Fruit fly (Drosophila melanogaster) whole organism, embryonic: ENCODE measurements around the gene Ldaf1.

Experiments used
- BEAF-32 ChIP-seq: fragments of 200-800 bp; sonication (Bioruptor generic); optimal IDR thresholded peaks from 3 replicates; lab custom pipeline; 2017; ENCODE audit warnings: missing biosample characterization, missing genetic modification characterization, mild to moderate bottlenecking, moderate library complexity, missing genetic modification reagents
- BtbVII ChIP-seq: fragments of 200-800 bp; sonication (Bioruptor generic); optimal IDR thresholded peaks from 3 replicates; lab custom pipeline; 2017; ENCODE audit warnings: missing biosample characterization, mild to moderate bottlenecking, missing genetic modification characterization
- CG10209 ChIP-seq: fragments of 200-800 bp; sonication (Bioruptor generic); optimal IDR thresholded peaks from 3 replicates; lab custom pipeline; 2017; ENCODE audit warnings: missing biosample characterization, mild to moderate bottlenecking, missing genetic modification characterization, missing genetic modification reagents
- CG10431 ChIP-seq: fragments of 200-800 bp; sonication (Bioruptor generic); optimal IDR thresholded peaks from 3 replicates; lab custom pipeline; 2018; ENCODE audit warnings: missing biosample characterization, mild to moderate bottlenecking, missing genetic modification characterization
- CG10543 ChIP-seq: fragments of 200-800 bp; sonication (Bioruptor generic); optimal IDR thresholded peaks from 3 replicates; lab custom pipeline; 2017; ENCODE audit warnings: missing biosample characterization, mild to moderate bottlenecking, missing genetic modification characterization, moderate library complexity
- CG12104 ChIP-seq: fragments of 200-800 bp; sonication (Bioruptor generic); optimal IDR thresholded peaks from 3 replicates; lab custom pipeline; 2016; ENCODE audit warnings: missing biosample characterization, missing genetic modification characterization
- CG13296 ChIP-seq: fragments of 200-800 bp; sonication (Bioruptor generic); optimal IDR thresholded peaks from 3 replicates; lab custom pipeline; 2018; ENCODE audit warnings: missing biosample characterization, mild to moderate bottlenecking, missing genetic modification characterization
- CG13894 ChIP-seq: fragments of 200-800 bp; sonication (Bioruptor generic); optimal IDR thresholded peaks from 3 replicates; lab custom pipeline; 2018; ENCODE audit warnings: missing biosample characterization, mild to moderate bottlenecking, missing genetic modification characterization, moderate library complexity
- CG14710 ChIP-seq: fragments of 200-800 bp; sonication (Bioruptor generic); optimal IDR thresholded peaks from 3 replicates; lab custom pipeline; 2019; ENCODE audit warnings: missing biosample characterization, mild to moderate bottlenecking, missing genetic modification characterization, moderate library complexity
- CG15514 ChIP-seq: fragments of 200-800 bp; sonication (Bioruptor generic); optimal IDR thresholded peaks from 3 replicates; lab custom pipeline; 2017; ENCODE audit warnings: missing biosample characterization, missing genetic modification characterization, mild to moderate bottlenecking, moderate library complexity, missing genetic modification reagents
- CG2116 ChIP-seq: fragments of 200-800 bp; sonication (Bioruptor generic); optimal IDR thresholded peaks from 3 replicates; lab custom pipeline; 2018; ENCODE audit warnings: missing biosample characterization, mild to moderate bottlenecking, missing genetic modification characterization
- CG2199 ChIP-seq: fragments of 200-800 bp; sonication (Bioruptor generic); IDR thresholded peaks from 3 replicates; pipeline ENCODE4 v1.3.6; 2022; ENCODE audit warnings: missing biosample characterization, missing genetic modification characterization
- CG2678 ChIP-seq: fragments of 200-800 bp; sonication (Bioruptor generic); optimal IDR thresholded peaks from 3 replicates; lab custom pipeline; 2019; ENCODE audit warnings: missing biosample characterization, mild to moderate bottlenecking, missing genetic modification characterization, moderate library complexity
- CG3281 ChIP-seq: fragments of 200-800 bp; sonication (Bioruptor generic); optimal IDR thresholded peaks from 3 replicates; lab custom pipeline; 2017; ENCODE audit warnings: missing biosample characterization, mild to moderate bottlenecking, missing genetic modification characterization
- CG4328 ChIP-seq: fragments of 200-800 bp; sonication (Bioruptor generic); optimal IDR thresholded peaks from 3 replicates; lab custom pipeline; 2017; ENCODE audit warnings: missing biosample characterization, missing genetic modification reagents, missing genetic modification characterization
- CG7928 ChIP-seq: fragments of 200-800 bp; sonication (Bioruptor generic); optimal IDR thresholded peaks from 2 replicates; lab custom pipeline; 2017; ENCODE audit warnings: missing biosample characterization, mild to moderate bottlenecking, missing genetic modification characterization
- CG8359 ChIP-seq: fragments of 200-800 bp; sonication (Bioruptor generic); optimal IDR thresholded peaks from 2 replicates; lab custom pipeline; 2017; ENCODE audit warnings: missing biosample characterization, mild to moderate bottlenecking, missing genetic modification characterization, borderline replicate concordance
- Dip3 ChIP-seq: fragments of 200-800 bp; sonication (Bioruptor generic); optimal IDR thresholded peaks from 3 replicates; lab custom pipeline; 2016; ENCODE audit warnings: missing biosample characterization, missing genetic modification characterization
- Eip74EF ChIP-seq, 2 experiments: fragments of 200-800 bp in 1 of 2; fragments of >200 bp in 1 of 2; sonication (Bioruptor generic) in 1 of 2; optimal IDR thresholded peaks; 2 replicates each; lab custom pipeline; 2017 to 2019; ENCODE audit warnings: missing biosample characterization in 2 of 2, missing genetic modification characterization in 2 of 2, mild to moderate bottlenecking in 1 of 2, moderate library complexity in 1 of 2
- Ets97D ChIP-seq: fragments of 200-800 bp; sonication (Bioruptor generic); optimal IDR thresholded peaks from 3 replicates; lab custom pipeline; 2016; ENCODE audit warnings: missing biosample characterization, missing genetic modification characterization
- HLHmδ ChIP-seq: fragments of 200-800 bp; sonication (Bioruptor generic); optimal IDR thresholded peaks from 2 replicates; lab custom pipeline; 2018; ENCODE audit warnings: missing biosample characterization, mild to moderate bottlenecking, missing genetic modification characterization, moderate library complexity
- HmgZ ChIP-seq: fragments of 200-800 bp; sonication (Bioruptor generic); optimal IDR thresholded peaks from 2 replicates; lab custom pipeline; 2018; ENCODE audit warnings: missing biosample characterization, mild to moderate bottlenecking, missing genetic modification characterization
- Lpt ChIP-seq: fragments of >200 bp; optimal IDR thresholded peaks from 2 replicates; lab custom pipeline; 2018; ENCODE audit warnings: missing biosample characterization, missing genetic modification characterization
- Med ChIP-seq: fragments of 200-800 bp; sonication (Bioruptor generic); peaks from one replicate; lab custom pipeline; 2016; ENCODE audit warnings: missing biosample characterization, missing genetic modification characterization, mild to moderate bottlenecking, inconsistent platforms, moderate library complexity
- Nf-YC ChIP-seq: fragments of 200-800 bp; optimal IDR thresholded peaks from 3 replicates; lab custom pipeline; 2019; ENCODE audit warnings: missing biosample characterization, mild to moderate bottlenecking, missing genetic modification characterization, moderate library complexity
- Poxn ChIP-seq: fragments of 200-800 bp; sonication (Bioruptor generic); IDR thresholded peaks from 2 replicates; pipeline ENCODE4 v1.3.6; 2022; ENCODE audit warnings: missing biosample characterization, missing genetic modification characterization
- Sox100B ChIP-seq: fragments of 200-800 bp; sonication (Bioruptor generic); optimal IDR thresholded peaks from 3 replicates; lab custom pipeline; 2018; ENCODE audit warnings: missing biosample characterization, mild to moderate bottlenecking, missing genetic modification characterization
- Trl ChIP-seq, 3 experiments: fragments of >200 bp in 2 of 3; fragments of 200-800 bp in 1 of 3; sonication (Bioruptor generic) in 1 of 3; optimal IDR thresholded peaks; 2 replicates in 1 of 3; 3 replicates in 2 of 3; lab custom pipeline; 2016 to 2017; ENCODE audit warnings: missing biosample characterization in 1 of 3, missing genetic modification characterization in 1 of 3
- ara ChIP-seq: fragments of 200-800 bp; sonication (Bioruptor generic); IDR thresholded peaks from 2 replicates; pipeline ENCODE4 v1.3.6; 2022; ENCODE audit warnings: missing biosample characterization, missing genetic modification characterization
- bigmax ChIP-seq: fragments of 200-800 bp; sonication (Bioruptor generic); optimal IDR thresholded peaks from 2 replicates; lab custom pipeline; 2018; ENCODE audit warnings: missing biosample characterization, mild to moderate bottlenecking, missing genetic modification characterization
- bsh ChIP-seq, 2 experiments: fragments of 200-800 bp; sonication (Bioruptor generic); optimal IDR thresholded peaks; 2 replicates each; lab custom pipeline; 2017 to 2018; ENCODE audit warnings: mild to moderate bottlenecking in 2 of 2, missing biosample characterization in 2 of 2, missing genetic modification characterization in 2 of 2, moderate library complexity in 1 of 2
- chn ChIP-seq: fragments of 200-800 bp; sonication (Bioruptor generic); optimal IDR thresholded peaks from 2 replicates; lab custom pipeline; 2016; ENCODE audit warnings: missing biosample characterization, missing genetic modification characterization
- ems ChIP-seq: fragments of 200-800 bp; sonication (Bioruptor generic); optimal IDR thresholded peaks from 3 replicates; lab custom pipeline; 2016; ENCODE audit warnings: missing biosample characterization, missing genetic modification characterization
- gem ChIP-seq: fragments of 200-800 bp; sonication (Bioruptor generic); optimal IDR thresholded peaks from 2 replicates; lab custom pipeline; 2019; ENCODE audit warnings: missing biosample characterization, mild to moderate bottlenecking, missing genetic modification characterization, moderate library complexity
- gsb-n ChIP-seq: fragments of 200-800 bp; sonication (Bioruptor generic); optimal IDR thresholded peaks from 3 replicates; lab custom pipeline; 2018; ENCODE audit warnings: missing biosample characterization, mild to moderate bottlenecking, missing genetic modification characterization
- h ChIP-seq: fragments of >200 bp; optimal IDR thresholded peaks from 2 replicates; lab custom pipeline; 2017
- hb ChIP-seq: fragments of 200-800 bp; sonication (Bioruptor generic); IDR thresholded peaks from 3 replicates; pipeline ENCODE4 v1.3.6; 2022; ENCODE audit warnings: missing biosample characterization, missing genetic modification characterization; ENCODE audit not compliant: partially characterized antibody
- kay ChIP-seq: fragments of 200-800 bp; sonication (Bioruptor generic); optimal IDR thresholded peaks from 2 replicates; lab custom pipeline; 2016; ENCODE audit warnings: missing biosample characterization, missing genetic modification characterization
- kni ChIP-seq: fragments of 200-800 bp; sonication (Bioruptor generic); optimal IDR thresholded peaks from 3 replicates; lab custom pipeline; 2017; ENCODE audit warnings: mild to moderate bottlenecking, missing biosample characterization, missing genetic modification reagents, missing genetic modification characterization
- knrl ChIP-seq: fragments of 200-800 bp; sonication (Bioruptor generic); IDR thresholded peaks from 3 replicates; pipeline ENCODE4 v1.3.6; 2022; ENCODE audit warnings: missing biosample characterization, missing genetic modification characterization; ENCODE audit not compliant: partially characterized antibody
- lola ChIP-seq, 3 experiments: fragments of >200 bp in 2 of 3; fragments of 200-800 bp in 1 of 3; sonication (Bioruptor generic) in 1 of 3; optimal IDR thresholded peaks; 2 replicates each; lab custom pipeline; 2017 to 2019; ENCODE audit warnings: missing biosample characterization in 3 of 3, missing genetic modification characterization in 3 of 3, mild to moderate bottlenecking in 1 of 3, moderate library complexity in 1 of 3
- maf-S ChIP-seq: fragments of 200-800 bp; sonication (Bioruptor generic); optimal IDR thresholded peaks from 2 replicates; lab custom pipeline; 2016; ENCODE audit warnings: missing biosample characterization, missing genetic modification characterization
- nerfin-1 ChIP-seq: fragments of 200-800 bp; sonication (Bioruptor generic); optimal IDR thresholded peaks from 3 replicates; lab custom pipeline; 2019; ENCODE audit warnings: missing biosample characterization, mild to moderate bottlenecking, missing genetic modification characterization, moderate library complexity
- pfk ChIP-seq: fragments of 200-800 bp; sonication (Bioruptor generic); optimal IDR thresholded peaks from 2 replicates; lab custom pipeline; 2018; ENCODE audit warnings: missing biosample characterization, mild to moderate bottlenecking, missing genetic modification characterization, moderate library complexity
- pita ChIP-seq: fragments of 200-800 bp; sonication (Bioruptor generic); optimal IDR thresholded peaks from 2 replicates; lab custom pipeline; 2017; ENCODE audit warnings: missing biosample characterization, mild to moderate bottlenecking, missing genetic modification characterization
- slp2 ChIP-seq: fragments of 200-800 bp; sonication (Bioruptor generic); optimal IDR thresholded peaks from 2 replicates; lab custom pipeline; 2016; ENCODE audit warnings: missing biosample characterization, missing genetic modification characterization
- trem ChIP-seq: fragments of 200-800 bp; optimal IDR thresholded peaks from 3 replicates; lab custom pipeline; 2019; ENCODE audit warnings: missing biosample characterization, mild to moderate bottlenecking, missing genetic modification characterization, moderate library complexity
- vfl ChIP-seq: fragments of 200-800 bp; sonication (Bioruptor generic); optimal IDR thresholded peaks from 2 replicates; lab custom pipeline; 2016; ENCODE audit warnings: missing biosample characterization, missing genetic modification characterization
- zen2 ChIP-seq: fragments of 200-800 bp; sonication (Bioruptor generic); IDR thresholded peaks from 3 replicates; pipeline ENCODE4 v1.3.6; 2022; ENCODE audit warnings: missing biosample characterization, missing genetic modification characterization; ENCODE audit not compliant: partially characterized antibody

Ldaf1 gene

DNA sequence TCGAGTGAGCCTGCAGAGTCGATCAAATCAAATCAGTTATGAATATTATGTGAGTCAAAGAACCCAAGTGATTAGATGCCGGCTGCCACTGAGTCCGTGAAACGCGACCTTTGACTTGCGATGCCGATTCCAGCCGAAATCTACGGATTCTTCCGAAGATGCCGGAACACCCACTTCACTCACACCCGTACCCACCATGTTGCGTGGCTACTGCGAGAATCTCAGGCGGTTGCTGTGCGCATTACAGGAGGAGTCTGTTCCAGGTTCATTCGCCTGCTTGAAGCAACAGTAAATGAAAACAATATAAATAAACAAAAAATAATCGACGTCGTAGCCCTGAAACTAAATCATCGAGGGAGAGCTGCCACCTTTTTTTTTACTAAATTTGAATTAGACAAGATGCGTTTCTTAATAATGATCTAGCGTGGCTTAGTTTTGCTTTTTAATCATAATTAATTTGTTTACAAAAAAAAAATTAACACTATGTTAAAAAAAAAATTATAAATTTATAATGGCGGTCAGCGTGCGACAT is at the start of gene Ldaf1 (continued):
- no peak for TF ChIP-seq Eip74EF (GFP tag; optimal IDR thresholded peaks at IDR 0.05; lab: Kevin White, UChicago)
- peak; percentile 11 for TF ChIP-seq CG2678 (tag; lab: Kevin White, UChicago)
- no peak for TF ChIP-seq Ets97D (GFP tag; lab: Kevin White, UChicago)
- TF ChIP-seq CG10431 (GFP tag; lab: Kevin White, UChicago), result peak; percentile 22
- TF ChIP-seq kni (GFP tag; lab: Kevin White, UChicago), result no peak
- no peak for TF ChIP-seq CG13894 (tag; lab: Kevin White, UChicago)
- peak; percentile 22 for TF ChIP-seq CG14710 (tag; lab: Kevin White, UChicago)
- TF ChIP-seq bigmax (GFP tag; lab: Kevin White, UChicago), result no peak
- TF ChIP-seq knrl (GFP tag; lab: Robert Waterston, UW), result no peak
- TF ChIP-seq BtbVII (GFP tag; lab: Kevin White, UChicago), result no peak
- peak; percentile 87 for TF ChIP-seq CG7928 (GFP tag; lab: Kevin White, UChicago)
- no peak for TF ChIP-seq Dip3 (GFP tag; lab: Kevin White, UChicago)
- TF ChIP-seq trem (tag; lab: Kevin White, UChicago), result peak; percentile 28
- no peak for TF ChIP-seq CG10209 (GFP tag; lab: Kevin White, UChicago)
- peak; percentile 22 for TF ChIP-seq BEAF-32 (GFP tag; lab: Kevin White, UChicago)
- TF ChIP-seq CG2116 (GFP tag; lab: Kevin White, UChicago), result no peak
- peak; percentile 16 for TF ChIP-seq gem (tag; lab: Kevin White, UChicago)
- no peak for TF ChIP-seq ara (GFP tag; lab: Robert Waterston, UW)
- TF ChIP-seq CG12104, result no peak
- TF ChIP-seq bsh (GFP tag; optimal IDR thresholded peaks at IDR 0.05; lab: Kevin White, UChicago), result no peak
- no peak for TF ChIP-seq CG2199
- TF ChIP-seq h (lab: Kevin White, UChicago), result no peak
- no peak for TF ChIP-seq maf-S
- TF ChIP-seq zen2 (GFP tag; lab: Robert Waterston, UW), result no peak
- TF ChIP-seq kay, result no peak
- TF ChIP-seq Sox100B, result no peak
- no peak for TF ChIP-seq nerfin-1 (tag; lab: Kevin White, UChicago)
- TF ChIP-seq ems, result no peak
- no peak for TF ChIP-seq Lpt (GFP tag; lab: Kevin White, UChicago)
- TF ChIP-seq vfl (GFP tag; lab: Kevin White, UChicago), result no peak
- no peak for TF ChIP-seq pfk (GFP tag; lab: Kevin White, UChicago)
- TF ChIP-seq pita (GFP tag; lab: Kevin White, UChicago), result no peak
- no peak for TF ChIP-seq CG4328
- no peak for TF ChIP-seq Poxn (GFP tag; lab: Robert Waterston, UW)
- TF ChIP-seq hb, result no peak
- TF ChIP-seq Med, result peak; percentile 64
- peak; percentile 24 for TF ChIP-seq HmgZ
- TF ChIP-seq CG10543 (GFP tag; lab: Kevin White, UChicago), result peak; percentile 22
- TF ChIP-seq gsb-n (tag; lab: Kevin White, UChicago), result no peak
- no peak for TF ChIP-seq chn (GFP tag; lab: Kevin White, UChicago)
- peak; percentile 69 for TF ChIP-seq CG15514 (GFP tag; lab: Kevin White, UChicago)
- TF ChIP-seq CG8359, result no peak
- TF ChIP-seq Nf-YC (tag; lab: Kevin White, UChicago), result no peak
- peak; percentile 20 for TF ChIP-seq CG3281 (GFP tag; lab: Kevin White, UChicago)
- no peak for TF ChIP-seq Trl (optimal IDR thresholded peaks at IDR 0.05; lab: Kevin White, UChicago)
- no peak for TF ChIP-seq Trl (GFP tag; optimal IDR thresholded peaks at IDR 0.05; lab: Kevin White, UChicago)
- no peak for TF ChIP-seq HLHmδ (GFP tag; lab: Kevin White, UChicago)
- TF ChIP-seq slp2 (GFP tag; lab: Kevin White, UChicago), result no peak
- no peak for TF ChIP-seq CG13296 (GFP tag; lab: Kevin White, UChicago)
- TF ChIP-seq lola (GFP tag; optimal IDR thresholded peaks at IDR 0.05; lab: Kevin White, UChicago), result no peak
